Worm (Caenorhabditis elegans) whole organism, L4/young adult: ENCODE data around the gene ndx-6.

Source experiments
- W03F9.2 ChIP-seq: fragments of 150-350 bp; optimal IDR thresholded peaks from 2 replicates; lab custom pipeline; 2014; ENCODE audit warnings: missing biosample characterization, missing genetic modification characterization
- him-1 ChIP-seq: sonication (generic microtip); optimal IDR thresholded peaks from 2 replicates; lab custom pipeline; 2016; ENCODE audit warnings: missing genotype, missing genetic modification reagents, missing genetic modification characterization, missing compliant biosample characterization

DNA sequence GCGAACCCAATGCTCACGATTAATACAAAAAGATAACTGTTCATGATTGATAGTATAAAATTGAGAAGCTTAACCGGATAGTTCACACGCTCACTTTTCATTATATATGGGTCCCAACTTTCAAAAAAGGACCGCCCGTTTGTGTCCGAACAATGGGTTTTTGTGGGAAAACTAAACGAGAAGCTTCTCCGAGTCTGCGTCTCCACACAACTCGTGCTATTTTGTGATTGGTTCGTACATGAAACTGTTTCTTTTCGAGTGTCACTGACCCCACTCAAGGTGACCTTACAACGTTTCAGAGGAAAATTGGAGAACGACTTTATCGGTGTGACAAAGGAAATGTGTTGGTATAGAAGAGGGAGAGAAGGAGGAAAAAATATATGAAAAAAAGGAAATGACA, 47.2 kb upstream of the ndx-6 start, which contains the start of gene dct-5:
- TF ChIP-seq him-1 (tag; lab: Kevin White, UChicago) = no peak
- no peak for TF ChIP-seq W03F9.2 (tag; lab: Kevin White, UChicago)
